Worm (Caenorhabditis elegans) whole organism, late embryonic: Measurements from ENCODE around the gene F33C8.4.
A peak's percentile ranks its signal among the peaks of the same experiment; 100 is the strongest.

ENCODE experiments used
- F13H6.1 ChIP-seq: sonication (generic microtip); optimal IDR thresholded peaks from 2 replicates; lab custom pipeline; 2016; ENCODE audit warnings: missing genetic modification characterization, missing compliant biosample characterization
- K09A11.1 ChIP-seq: sonication (generic microtip); optimal IDR thresholded peaks from 2 replicates; lab custom pipeline; 2017; ENCODE audit warnings: antibody characterized with exemption, mild to moderate bottlenecking, missing genetic modification characterization, missing compliant biosample characterization; ENCODE audit not compliant: insufficient read depth
- Y22D7AL.16 ChIP-seq: sonication (generic microtip); optimal IDR thresholded peaks from 2 replicates; lab custom pipeline; 2016; ENCODE audit warnings: missing genetic modification characterization, missing compliant biosample characterization
- ahr-1 ChIP-seq: sonication (generic microtip); optimal IDR thresholded peaks from 2 replicates; lab custom pipeline; 2016; ENCODE audit warnings: missing genetic modification characterization, missing compliant biosample characterization
- ama-1 ChIP-seq: fragments of 150-350 bp; optimal IDR thresholded peaks from 2 replicates; lab custom pipeline; 2014
- ceh-18 ChIP-seq: sonication (generic microtip); optimal IDR thresholded peaks from 2 replicates; lab custom pipeline; 2016; ENCODE audit warnings: missing genetic modification characterization, missing compliant biosample characterization
- ceh-19 ChIP-seq: fragments of 200-800 bp; sonication (Bioruptor generic); optimal IDR thresholded peaks from 2 replicates; lab custom pipeline; 2018; ENCODE audit warnings: mild to moderate bottlenecking, missing genetic modification characterization, missing compliant biosample characterization
- ceh-2 ChIP-seq: sonication (generic microtip); optimal IDR thresholded peaks from 2 replicates; lab custom pipeline; 2016; ENCODE audit warnings: missing genotype, missing genetic modification characterization, missing compliant biosample characterization
- ceh-22 ChIP-seq: sonication (generic microtip); optimal IDR thresholded peaks from 2 replicates; lab custom pipeline; 2017; ENCODE audit warnings: missing biosample characterization, missing genetic modification characterization
- ceh-30 ChIP-seq: fragments of 150-350 bp; optimal IDR thresholded peaks from 2 replicates; lab custom pipeline; 2014; ENCODE audit warnings: missing biosample characterization, missing genetic modification characterization
- ceh-31 ChIP-seq: sonication (generic microtip); optimal IDR thresholded peaks from 2 replicates; lab custom pipeline; 2016; ENCODE audit warnings: missing genetic modification characterization, missing compliant biosample characterization
- ceh-45 ChIP-seq: fragments of 200-800 bp; sonication (Bioruptor generic); IDR thresholded peaks from 2 replicates; pipeline ENCODE4 v1.3.6; 2022; ENCODE audit warnings: missing genetic modification reagents, missing genetic modification characterization, missing compliant biosample characterization
- ceh-48 ChIP-seq: sonication (generic microtip); optimal IDR thresholded peaks from 2 replicates; lab custom pipeline; 2016; ENCODE audit warnings: missing genetic modification characterization, inconsistent platforms, missing compliant biosample characterization
- ceh-6 ChIP-seq: fragments of 200-800 bp; sonication (Bioruptor generic); optimal IDR thresholded peaks from 2 replicates; lab custom pipeline; 2018; ENCODE audit warnings: mild to moderate bottlenecking, missing genetic modification characterization, missing compliant biosample characterization
- ceh-9 ChIP-seq: sonication (generic microtip); optimal IDR thresholded peaks from 2 replicates; lab custom pipeline; 2016; ENCODE audit warnings: mild to moderate bottlenecking, missing genetic modification characterization, inconsistent platforms, missing compliant biosample characterization
- dve-1 ChIP-seq: sonication (generic microtip); optimal IDR thresholded peaks from 2 replicates; lab custom pipeline; 2017; ENCODE audit warnings: antibody characterized with exemption, mild to moderate bottlenecking, missing genetic modification characterization, missing compliant biosample characterization
- elt-4 ChIP-seq: sonication (generic microtip); optimal IDR thresholded peaks from 2 replicates; lab custom pipeline; 2016; ENCODE audit warnings: missing genetic modification characterization, missing compliant biosample characterization
- ets-4 ChIP-seq: sonication (generic microtip); optimal IDR thresholded peaks from 2 replicates; lab custom pipeline; 2016; ENCODE audit warnings: missing genetic modification characterization, missing compliant biosample characterization
- eyg-1 ChIP-seq: sonication (generic microtip); optimal IDR thresholded peaks from 2 replicates; lab custom pipeline; 2016; ENCODE audit warnings: missing genotype, missing genetic modification characterization, missing compliant biosample characterization
- fax-1 ChIP-seq: sonication (generic microtip); optimal IDR thresholded peaks from 2 replicates; lab custom pipeline; 2016; ENCODE audit warnings: missing genotype, missing genetic modification characterization, missing compliant biosample characterization
- fkh-10 ChIP-seq: fragments of 150-350 bp; optimal IDR thresholded peaks from 2 replicates; lab custom pipeline; 2014; ENCODE audit warnings: missing biosample characterization, missing genetic modification reagents, missing genetic modification characterization
- fkh-6 ChIP-seq: sonication (generic microtip); optimal IDR thresholded peaks from 2 replicates; lab custom pipeline; 2016; ENCODE audit warnings: missing genetic modification characterization, missing compliant biosample characterization
- gmeb-2 ChIP-seq: sonication (generic microtip); optimal IDR thresholded peaks from 2 replicates; lab custom pipeline; 2016; ENCODE audit warnings: missing genetic modification characterization, inconsistent platforms, missing compliant biosample characterization
- hlh-13 ChIP-seq: fragments of 200-800 bp; sonication (Bioruptor generic); optimal IDR thresholded peaks from 2 replicates; lab custom pipeline; 2018; ENCODE audit warnings: mild to moderate bottlenecking, missing genetic modification characterization, missing compliant biosample characterization
- hlh-15 ChIP-seq: sonication (generic microtip); optimal IDR thresholded peaks from 2 replicates; lab custom pipeline; 2016; ENCODE audit warnings: missing genetic modification characterization, missing compliant biosample characterization
- hlh-30 ChIP-seq: sonication (generic microtip); optimal IDR thresholded peaks from 2 replicates; lab custom pipeline; 2017; ENCODE audit warnings: antibody characterized with exemption, missing genetic modification characterization, missing compliant biosample characterization; ENCODE audit not compliant: insufficient read depth
- lim-6 ChIP-seq: sonication (generic microtip); optimal IDR thresholded peaks from 2 replicates; lab custom pipeline; 2016; ENCODE audit warnings: missing genetic modification characterization, missing compliant biosample characterization
- lin-11 ChIP-seq: fragments of 200-800 bp; sonication (Bioruptor generic); optimal IDR thresholded peaks from 2 replicates; lab custom pipeline; 2018; ENCODE audit warnings: mild to moderate bottlenecking, missing genetic modification characterization, missing compliant biosample characterization
- nfya-1 ChIP-seq: sonication (generic microtip); optimal IDR thresholded peaks from 2 replicates; lab custom pipeline; 2017; ENCODE audit warnings: missing genetic modification characterization, mild to moderate bottlenecking, missing compliant biosample characterization, antibody characterized with exemption, moderate library complexity
- nhr-11 ChIP-seq: fragments of 150-350 bp; optimal IDR thresholded peaks from 2 replicates; lab custom pipeline; 2014; ENCODE audit warnings: missing biosample characterization, missing genetic modification characterization
- nhr-232 ChIP-seq: sonication (generic microtip); optimal IDR thresholded peaks from 2 replicates; lab custom pipeline; 2016; ENCODE audit warnings: missing genetic modification characterization, missing compliant biosample characterization
- odd-2 ChIP-seq: sonication (generic microtip); optimal IDR thresholded peaks from 2 replicates; lab custom pipeline; 2017; ENCODE audit warnings: antibody characterized with exemption, mild to moderate bottlenecking, missing genetic modification characterization, missing compliant biosample characterization
- pag-3 ChIP-seq: sonication (generic microtip); optimal IDR thresholded peaks from 2 replicates; lab custom pipeline; 2016; ENCODE audit warnings: missing compliant biosample characterization, missing genetic modification characterization, borderline replicate concordance
- pax-1 ChIP-seq: fragments of 150-350 bp; optimal IDR thresholded peaks from 2 replicates; lab custom pipeline; 2014; ENCODE audit warnings: missing biosample characterization, missing genetic modification characterization
- pha-4 ChIP-seq: fragments of 150-350 bp; optimal IDR thresholded peaks from 2 replicates; lab custom pipeline; 2018; ENCODE audit warnings: missing biosample characterization, missing genetic modification reagents, missing genetic modification characterization
- pqm-1 ChIP-seq: sonication (generic microtip); optimal IDR thresholded peaks from 2 replicates; lab custom pipeline; 2016; ENCODE audit warnings: missing genetic modification characterization, missing compliant biosample characterization
- pros-1 ChIP-seq: fragments of 150-350 bp; optimal IDR thresholded peaks from 2 replicates; lab custom pipeline; 2014; ENCODE audit warnings: missing biosample characterization, missing genetic modification reagents, missing genetic modification characterization
- ref-2 ChIP-seq: sonication (generic microtip); optimal IDR thresholded peaks from 2 replicates; lab custom pipeline; 2016; ENCODE audit warnings: missing genetic modification characterization, missing compliant biosample characterization
- rnt-1 ChIP-seq: sonication (generic microtip); optimal IDR thresholded peaks from 2 replicates; lab custom pipeline; 2016; ENCODE audit warnings: missing genetic modification characterization, missing compliant biosample characterization
- sdc-2 ChIP-seq: sonication (generic microtip); optimal IDR thresholded peaks from 2 replicates; lab custom pipeline; 2016; ENCODE audit warnings: missing genotype, missing genetic modification characterization, missing compliant biosample characterization
- sox-2 ChIP-seq: fragments of 200-800 bp; sonication (Bioruptor generic); IDR thresholded peaks from 2 replicates; pipeline ENCODE4 v1.3.6; 2022; ENCODE audit warnings: missing genetic modification reagents, missing genetic modification characterization, missing compliant biosample characterization
- sox-4 ChIP-seq: sonication (generic microtip); optimal IDR thresholded peaks from 2 replicates; lab custom pipeline; 2017; ENCODE audit warnings: mild to moderate bottlenecking, missing genetic modification characterization, inconsistent platforms, missing compliant biosample characterization
- syd-9 ChIP-seq: sonication (generic microtip); optimal IDR thresholded peaks from 2 replicates; lab custom pipeline; 2016; ENCODE audit warnings: mild to moderate bottlenecking, missing genetic modification characterization, moderate library complexity, missing compliant biosample characterization
- tbx-7 ChIP-seq: sonication (generic microtip); optimal IDR thresholded peaks from 2 replicates; lab custom pipeline; 2016; ENCODE audit warnings: missing genotype, missing genetic modification characterization, missing compliant biosample characterization
- unc-3 ChIP-seq, 2 experiments: fragments of 200-800 bp in 1 of 2; sonication (Bioruptor generic) in 1 of 2; sonication (generic microtip) in 1 of 2; conservative IDR thresholded peaks in 1 of 2; optimal IDR thresholded peaks in 1 of 2; 2 replicates each; pipeline versions ENCODE4 v1.3.6 to Lab custom; 2016 to 2022; ENCODE audit warnings: missing compliant biosample characterization in 2 of 2, missing genetic modification characterization in 2 of 2, missing genetic modification reagents in 1 of 2
- zip-5 ChIP-seq: sonication (generic microtip); optimal IDR thresholded peaks from 2 replicates; lab custom pipeline; 2016; ENCODE audit warnings: missing genetic modification characterization, missing compliant biosample characterization
- ztf-16 ChIP-seq: sonication (generic microtip); optimal IDR thresholded peaks from 2 replicates; lab custom pipeline; 2017; ENCODE audit warnings: missing genetic modification characterization, missing compliant biosample characterization

Gene F33C8.4

DNA sequence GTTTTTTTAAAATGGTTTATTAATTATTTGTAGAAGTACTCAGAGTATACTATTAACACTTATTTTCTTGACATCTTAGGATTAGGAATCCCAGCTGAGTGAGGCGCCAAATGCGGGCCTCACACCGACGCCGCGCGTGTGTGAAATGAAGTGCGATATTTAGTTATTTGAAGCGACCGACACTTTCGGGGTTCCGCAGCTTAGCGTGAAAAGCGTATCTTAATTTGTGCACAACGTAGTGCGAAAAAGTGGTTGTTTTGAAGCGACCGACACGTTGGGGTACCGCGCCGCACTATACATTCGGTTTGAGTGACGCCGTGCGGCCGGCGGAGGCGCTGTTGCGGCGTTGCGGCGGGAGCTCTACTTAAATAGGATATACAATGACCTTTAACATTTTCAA is 27.1 kb upstream of the F33C8.4 start:
- TF ChIP-seq ceh-45 (GFP tag; lab: Robert Waterston, UW) (no peak), K09A11.1 (tag; lab: Kevin White, UChicago) (no peak), ceh-31 (tag; lab: Kevin White, UChicago) (no peak)

DNA sequence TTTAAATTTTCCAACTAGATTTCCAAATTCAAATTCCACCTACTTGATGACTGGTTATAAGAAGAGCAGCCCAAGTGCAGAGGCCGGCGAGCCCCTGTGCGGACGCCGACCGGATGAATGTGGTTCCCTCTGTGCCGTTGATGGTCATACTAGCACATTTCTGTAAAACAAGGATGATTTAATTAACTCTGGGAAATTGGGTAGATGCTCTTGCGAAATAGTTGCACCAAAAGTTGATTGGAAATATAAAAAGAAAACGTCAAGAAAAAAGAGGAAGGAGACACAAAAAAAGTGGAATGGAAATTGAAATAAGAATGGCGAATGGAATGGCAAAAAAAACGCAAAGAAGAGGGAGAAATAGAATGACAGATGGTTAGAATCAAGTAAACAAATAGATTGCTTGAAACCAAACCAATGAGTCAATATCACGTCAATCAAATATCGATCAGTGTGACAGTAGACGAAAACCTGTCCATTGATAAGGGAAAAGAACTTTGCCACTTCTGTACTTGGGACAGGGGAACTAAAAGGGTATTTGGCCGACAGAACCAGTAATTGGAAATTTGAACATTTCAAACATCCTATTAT is 25.3 kb upstream of the F33C8.4 start, which contains the start of gene tmem-184:
Gene tmem-184 (minus strand): TSS at position 164 of the 588 bp plus-strand sequence.
- TF ChIP-seq nhr-232 (tag; lab: Kevin White, UChicago) (no peak), hlh-13 (GFP tag; lab: Kevin White, UChicago) (no peak), sdc-2 (tag; lab: Kevin White, UChicago) (no peak), dve-1 (tag; lab: Kevin White, UChicago) (no peak), rnt-1 (tag; lab: Kevin White, UChicago) (no peak), sox-4 (no peak), ets-4 (tag; lab: Kevin White, UChicago) (no peak), ceh-48 (tag; lab: Kevin White, UChicago) (no peak), ceh-31 (tag; lab: Kevin White, UChicago) (no peak), ceh-30 (tag; lab: Kevin White, UChicago) (no peak), fax-1 (tag; lab: Kevin White, UChicago) (no peak)

DNA sequence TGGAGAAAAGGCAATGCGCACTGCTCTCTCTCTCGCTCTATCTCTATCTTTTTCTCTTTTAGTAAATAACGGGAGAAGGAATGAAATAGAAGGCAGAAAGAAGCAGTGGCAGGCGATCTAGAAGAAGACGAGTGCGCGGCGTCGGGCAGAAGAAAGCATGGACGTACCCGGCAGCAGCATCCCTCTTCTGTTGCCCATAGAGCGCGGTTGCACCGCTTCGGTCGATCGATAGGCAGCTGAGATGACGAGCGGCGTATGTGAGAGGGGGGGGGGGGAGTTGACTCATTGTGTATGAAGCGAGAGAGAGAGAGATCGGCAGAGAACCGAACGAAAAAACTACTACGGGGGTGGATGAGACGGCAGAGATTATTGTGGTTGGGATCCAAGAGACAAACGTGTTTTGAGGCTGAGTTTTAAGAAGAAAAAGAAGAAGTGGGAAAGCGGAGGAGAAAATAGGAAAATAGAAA is 23.9 kb upstream of the F33C8.4 start:
- TF ChIP-seq ceh-22 (tag; lab: Kevin White, UChicago) = no peak
- TF ChIP-seq unc-3 (GFP tag; conservative IDR thresholded peaks at IDR 0.05; lab: Robert Waterston, UW) = no peak
- TF ChIP-seq unc-3 (tag; optimal IDR thresholded peaks at IDR 0.05; lab: Kevin White, UChicago) = peak; percentile 61
- TF ChIP-seq zip-5 = no peak
- peak; percentile 97 for TF ChIP-seq ceh-18 (tag; lab: Kevin White, UChicago)
- TF ChIP-seq ztf-16 (tag; lab: Kevin White, UChicago) = peak; percentile 49
- peak; percentile 79 for TF ChIP-seq ref-2
- TF ChIP-seq pqm-1 (tag; lab: Kevin White, UChicago) = peak; percentile 57
- TF ChIP-seq odd-2 (tag; lab: Kevin White, UChicago) = no peak
- TF ChIP-seq F13H6.1 (tag; lab: Kevin White, UChicago) = peak; percentile 43
- no peak for TF ChIP-seq eyg-1 (tag; lab: Kevin White, UChicago)
- TF ChIP-seq K09A11.1 (tag; lab: Kevin White, UChicago) = peak; percentile 26
- TF ChIP-seq ahr-1 (tag; lab: Kevin White, UChicago) = no peak
- TF ChIP-seq sox-2 (GFP tag; lab: Robert Waterston, UW) = no peak
- TF ChIP-seq ceh-45 (GFP tag; lab: Robert Waterston, UW) = no peak
- no peak for TF ChIP-seq nhr-11
- TF ChIP-seq pros-1 (tag; lab: Kevin White, UChicago) = peak; percentile 99
- TF ChIP-seq lim-6 (tag; lab: Kevin White, UChicago) = no peak
- TF ChIP-seq elt-4 = no peak
- peak; percentile 33 for TF ChIP-seq fkh-6 (tag; lab: Kevin White, UChicago)
- TF ChIP-seq syd-9 = peak; percentile 44
- peak; percentile 5 for TF ChIP-seq ceh-6 (GFP tag; lab: Kevin White, UChicago)
- no peak for TF ChIP-seq tbx-7
- peak; percentile 49 for TF ChIP-seq rnt-1 (tag; lab: Kevin White, UChicago)
- TF ChIP-seq hlh-15 (tag; lab: Kevin White, UChicago) = no peak
- no peak for TF ChIP-seq pax-1
- TF ChIP-seq nfya-1 (tag; lab: Kevin White, UChicago) = peak; percentile 89
- TF ChIP-seq fkh-10 (GFP tag; lab: Kevin White, UChicago) = no peak
- peak; percentile 86 for TF ChIP-seq hlh-30
- no peak for TF ChIP-seq ama-1 (lab: Kevin White, UChicago)
- TF ChIP-seq pha-4 (tag; lab: Kevin White, UChicago) = no peak
- TF ChIP-seq fax-1 (tag; lab: Kevin White, UChicago) = peak; percentile 11
- TF ChIP-seq ceh-9 (tag; lab: Kevin White, UChicago) = no peak
- peak; percentile 15 for TF ChIP-seq pag-3
- TF ChIP-seq lin-11 (tag; lab: Kevin White, UChicago) = no peak
- peak; percentile 80 for TF ChIP-seq ceh-19 (GFP tag; lab: Kevin White, UChicago)
- TF ChIP-seq nhr-232 (tag; lab: Kevin White, UChicago) = no peak
- no peak for TF ChIP-seq hlh-13 (GFP tag; lab: Kevin White, UChicago)
- TF ChIP-seq Y22D7AL.16 = no peak
- TF ChIP-seq ceh-2 (tag; lab: Kevin White, UChicago) = peak; percentile 15
- TF ChIP-seq gmeb-2 (tag; lab: Kevin White, UChicago) = no peak
